Worm (Caenorhabditis elegans) whole organism, L3 larva: ENCODE results near the gene zhit-1.
A peak's percentile ranks its signal among the peaks of the same experiment; 100 is the strongest.

ENCODE experiments used
- R02D3.7 ChIP-seq: fragments of 150-350 bp; optimal IDR thresholded peaks from 2 replicates; lab custom pipeline; 2014; ENCODE audit warnings: missing biosample characterization, missing genetic modification characterization
- ZK546.5 ChIP-seq: sonication (generic microtip); optimal IDR thresholded peaks from 2 replicates; lab custom pipeline; 2017; ENCODE audit warnings: missing biosample characterization, missing genetic modification characterization
- aly-2 ChIP-seq: fragments of 150-350 bp; optimal IDR thresholded peaks from 2 replicates; lab custom pipeline; 2014; ENCODE audit warnings: missing biosample characterization, missing genetic modification characterization
- ama-1 ChIP-seq: fragments of 150-350 bp; optimal IDR thresholded peaks from 2 replicates; lab custom pipeline; 2018
- ceh-16 ChIP-seq: sonication (generic microtip); optimal IDR thresholded peaks from 2 replicates; lab custom pipeline; 2017; ENCODE audit warnings: missing biosample characterization, missing genetic modification characterization
- ceh-28 ChIP-seq: fragments of 150-350 bp; optimal IDR thresholded peaks from 2 replicates; lab custom pipeline; 2014; ENCODE audit warnings: missing biosample characterization, missing genetic modification reagents, missing genetic modification characterization
- ceh-82 ChIP-seq: fragments of 150-350 bp; optimal IDR thresholded peaks from 2 replicates; lab custom pipeline; 2014; ENCODE audit warnings: missing biosample characterization, missing genetic modification characterization
- ceh-9 ChIP-seq: sonication (generic microtip); optimal IDR thresholded peaks from 2 replicates; lab custom pipeline; 2018; ENCODE audit warnings: missing biosample characterization, missing genetic modification characterization
- daf-12 ChIP-seq: fragments of 150-350 bp; optimal IDR thresholded peaks from 2 replicates; lab custom pipeline; 2014; ENCODE audit warnings: missing biosample characterization, missing genetic modification reagents, missing genetic modification characterization
- egl-27 ChIP-seq: sonication (generic microtip); optimal IDR thresholded peaks from 4 replicates; lab custom pipeline; 2017; ENCODE audit warnings: missing biosample characterization, missing genetic modification reagents, missing genetic modification characterization
- egl-5 ChIP-seq: fragments of 150-350 bp; optimal IDR thresholded peaks from 2 replicates; lab custom pipeline; 2017; ENCODE audit warnings: missing biosample characterization, missing genetic modification reagents, missing genetic modification characterization, inconsistent platforms
- elt-1 ChIP-seq: fragments of 150-350 bp; optimal IDR thresholded peaks from 2 replicates; lab custom pipeline; 2014; ENCODE audit warnings: missing biosample characterization, missing genetic modification characterization
- elt-2 ChIP-seq: sonication (generic microtip); optimal IDR thresholded peaks from 2 replicates; lab custom pipeline; 2016; ENCODE audit warnings: missing genetic modification reagents, mild to moderate bottlenecking, missing genetic modification characterization, missing compliant biosample characterization
- elt-3 ChIP-seq, 3 experiments: fragments of 150-350 bp in 1 of 3; sonication (generic microtip) in 2 of 3; optimal IDR thresholded peaks; 2 replicates in 2 of 3; 4 replicates in 1 of 3; lab custom pipeline; 2014 to 2017; ENCODE audit warnings: missing biosample characterization in 3 of 3, missing genetic modification characterization in 3 of 3
- eor-1 ChIP-seq, 2 experiments: fragments of 150-350 bp; optimal IDR thresholded peaks; 2 replicates each; lab custom pipeline; 2014 to 2018; ENCODE audit warnings: missing biosample characterization in 2 of 2, missing genetic modification characterization in 2 of 2
- fkh-10 ChIP-seq: sonication (generic microtip); optimal IDR thresholded peaks from 2 replicates; lab custom pipeline; 2017; ENCODE audit warnings: missing biosample characterization, missing genetic modification reagents, missing genetic modification characterization
- fkh-2 ChIP-seq: fragments of 150-350 bp; optimal IDR thresholded peaks from 2 replicates; lab custom pipeline; 2014; ENCODE audit warnings: missing biosample characterization, missing genetic modification reagents, missing genetic modification characterization
- fos-1 ChIP-seq: fragments of 150-350 bp; optimal IDR thresholded peaks from 2 replicates; lab custom pipeline; 2014; ENCODE audit warnings: missing biosample characterization, missing genetic modification characterization
- hmg-11 ChIP-seq: sonication (generic microtip); optimal IDR thresholded peaks from 2 replicates; lab custom pipeline; 2016; ENCODE audit warnings: missing genetic modification characterization, missing compliant biosample characterization
- jun-1 ChIP-seq: fragments of 150-350 bp; optimal IDR thresholded peaks from 2 replicates; lab custom pipeline; 2014; ENCODE audit warnings: missing biosample characterization, missing genetic modification reagents, missing genetic modification characterization
- lin-15B ChIP-seq: fragments of 150-350 bp; optimal IDR thresholded peaks from 2 replicates; lab custom pipeline; 2014; ENCODE audit warnings: missing biosample characterization, missing genetic modification characterization
- lin-39 ChIP-seq: fragments of 150-350 bp; optimal IDR thresholded peaks from 2 replicates; lab custom pipeline; 2018; ENCODE audit warnings: missing biosample characterization, missing genetic modification reagents, missing genetic modification characterization
- lsy-12 ChIP-seq: sonication (generic microtip); optimal IDR thresholded peaks from 2 replicates; lab custom pipeline; 2016; ENCODE audit warnings: mild to moderate bottlenecking, missing genetic modification characterization, missing compliant biosample characterization
- mdl-1 ChIP-seq: fragments of 150-350 bp; optimal IDR thresholded peaks from 2 replicates; lab custom pipeline; 2014; ENCODE audit warnings: missing biosample characterization, missing genetic modification characterization
- mml-1 ChIP-seq: fragments of 150-350 bp; sonication (generic microtip); optimal IDR thresholded peaks from 3 replicates; lab custom pipeline; 2014; ENCODE audit warnings: missing biosample characterization, missing genetic modification characterization
- nfya-1 ChIP-seq: sonication (generic microtip); optimal IDR thresholded peaks from 2 replicates; lab custom pipeline; 2017; ENCODE audit warnings: missing genetic modification characterization, mild to moderate bottlenecking, missing compliant biosample characterization, antibody characterized with exemption, moderate library complexity; ENCODE audit not compliant: insufficient read depth
- nhr-11 ChIP-seq: fragments of 150-350 bp; optimal IDR thresholded peaks from 2 replicates; lab custom pipeline; 2014; ENCODE audit warnings: missing biosample characterization, missing genetic modification characterization
- nhr-12 ChIP-seq: fragments of 150-350 bp; optimal IDR thresholded peaks from 2 replicates; lab custom pipeline; 2014; ENCODE audit warnings: missing biosample characterization, missing genetic modification characterization
- nhr-23 ChIP-seq: fragments of 150-350 bp; optimal IDR thresholded peaks from 2 replicates; lab custom pipeline; 2014; ENCODE audit warnings: missing biosample characterization, missing genetic modification reagents, missing genetic modification characterization
- nhr-237 ChIP-seq: fragments of 150-350 bp; optimal IDR thresholded peaks from 2 replicates; lab custom pipeline; 2014; ENCODE audit warnings: missing biosample characterization, missing genetic modification characterization
- nhr-25 ChIP-seq: sonication (generic microtip); optimal IDR thresholded peaks from 2 replicates; lab custom pipeline; 2017; ENCODE audit warnings: missing biosample characterization, missing genetic modification characterization
- nhr-28 ChIP-seq: fragments of 150-350 bp; optimal IDR thresholded peaks from 2 replicates; lab custom pipeline; 2014; ENCODE audit warnings: missing biosample characterization, missing genetic modification characterization
- nhr-43 ChIP-seq: sonication (generic microtip); optimal IDR thresholded peaks from 2 replicates; lab custom pipeline; 2016; ENCODE audit warnings: mild to moderate bottlenecking, missing genetic modification characterization, missing compliant biosample characterization; ENCODE audit not compliant: poor library complexity, severe bottlenecking
- nhr-67 ChIP-seq: fragments of 150-350 bp; optimal IDR thresholded peaks from 2 replicates; lab custom pipeline; 2014; ENCODE audit warnings: missing biosample characterization, missing genetic modification characterization
- nhr-76 ChIP-seq: fragments of 150-350 bp; sonication (generic microtip); optimal IDR thresholded peaks from 5 replicates; lab custom pipeline; 2014; ENCODE audit warnings: missing biosample characterization, missing genetic modification characterization
- nhr-77 ChIP-seq: fragments of 150-350 bp; optimal IDR thresholded peaks from 2 replicates; lab custom pipeline; 2014; ENCODE audit warnings: missing biosample characterization, missing genetic modification characterization
- pha-4 ChIP-seq: fragments of 150-350 bp; optimal IDR thresholded peaks from 2 replicates; lab custom pipeline; 2014; ENCODE audit warnings: missing biosample characterization, missing genetic modification reagents, missing genetic modification characterization
- pqm-1 ChIP-seq: fragments of 150-350 bp; optimal IDR thresholded peaks from 2 replicates; lab custom pipeline; 2017; ENCODE audit warnings: missing biosample characterization, missing genetic modification characterization, inconsistent platforms
- sea-2 ChIP-seq: fragments of 150-350 bp; sonication (generic microtip); optimal IDR thresholded peaks from 4 replicates; lab custom pipeline; 2014; ENCODE audit warnings: missing biosample characterization, missing genetic modification reagents, missing genetic modification characterization
- skn-1 ChIP-seq: fragments of 150-350 bp; optimal IDR thresholded peaks from 2 replicates; lab custom pipeline; 2014; ENCODE audit warnings: missing biosample characterization, missing genetic modification characterization
- snpc-4 ChIP-seq: fragments of 150-350 bp; optimal IDR thresholded peaks from 2 replicates; lab custom pipeline; 2014; ENCODE audit warnings: missing biosample characterization, missing genetic modification characterization
- tbx-2 ChIP-seq: sonication (generic microtip); optimal IDR thresholded peaks from 2 replicates; lab custom pipeline; 2016; ENCODE audit warnings: mild to moderate bottlenecking, missing genetic modification characterization, missing compliant biosample characterization
- unc-39 ChIP-seq: sonication (generic microtip); optimal IDR thresholded peaks from 4 replicates; lab custom pipeline; 2017; ENCODE audit warnings: missing biosample characterization, missing genetic modification characterization
- unc-62 ChIP-seq: fragments of 150-350 bp; sonication (generic microtip); optimal IDR thresholded peaks from 4 replicates; lab custom pipeline; 2014; ENCODE audit warnings: missing biosample characterization, missing genetic modification reagents, missing genetic modification characterization
- zag-1 ChIP-seq: fragments of 150-350 bp; optimal IDR thresholded peaks from 2 replicates; lab custom pipeline; 2014; ENCODE audit warnings: missing biosample characterization, missing genetic modification characterization
- ztf-11 ChIP-seq: fragments of 150-350 bp; optimal IDR thresholded peaks from 2 replicates; lab custom pipeline; 2014; ENCODE audit warnings: missing biosample characterization, missing genetic modification characterization
- ztf-4 ChIP-seq: fragments of 150-350 bp; optimal IDR thresholded peaks from 2 replicates; lab custom pipeline; 2014; ENCODE audit warnings: missing biosample characterization, missing genetic modification characterization

The zhit-1 gene

DNA sequence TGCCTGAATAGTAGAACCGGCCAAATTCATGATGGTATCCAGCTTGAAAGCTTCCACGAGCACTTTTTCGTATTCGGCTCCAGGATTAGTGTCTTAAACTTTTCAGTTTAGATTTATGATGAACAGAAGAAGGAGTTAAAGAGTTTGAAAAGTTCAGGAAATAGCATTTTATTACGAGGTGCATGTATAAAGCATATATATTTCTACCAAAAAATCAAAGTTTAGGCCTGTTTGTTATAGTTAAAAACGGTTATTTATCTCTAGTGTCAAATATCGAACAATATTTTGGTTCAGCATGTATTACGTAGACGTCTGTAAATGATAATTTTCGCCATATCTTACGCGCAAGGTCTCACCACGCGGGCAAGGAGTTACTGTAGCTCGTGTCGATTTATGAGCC, 15.0 kb downstream of the zhit-1 start, which contains the start of gene klc-2:
Gene klc-2 (minus strand): TSS at position 101 of the 400 bp plus-strand sequence.
- TF ChIP-seq nhr-237 (no peak), elt-1 (tag; lab: Kevin White, UChicago) (no peak), jun-1 (tag; lab: Kevin White, UChicago) (no peak), fos-1 (tag; lab: Kevin White, UChicago) (no peak), nhr-43 (tag; lab: Kevin White, UChicago) (no peak), snpc-4 (tag; lab: Kevin White, UChicago) (no peak), tbx-2 (no peak), ceh-82 (tag; lab: Kevin White, UChicago) (no peak), sea-2 (GFP tag; lab: Kevin White, UChicago) (no peak)

ce11 chrV:5580517-5580916, 15.8 kb downstream of the zhit-1 start:
- TF ChIP-seq fkh-2 (tag; lab: Kevin White, UChicago) (no peak), nhr-12 (tag; lab: Kevin White, UChicago) (no peak), daf-12 (no peak), fos-1 (tag; lab: Kevin White, UChicago) (no peak), nhr-23 (peak; percentile 47), lin-15B (tag; lab: Kevin White, UChicago) (peak; percentile 37), egl-5 (no peak), ZK546.5 (tag; lab: Kevin White, UChicago) (no peak), hmg-11 (tag; lab: Kevin White, UChicago) (peak; percentile 84), R02D3.7 (tag; lab: Kevin White, UChicago) (no peak), mdl-1 (no peak), ama-1 (peak; percentile 48), nhr-25 (peak; percentile 45), nfya-1 (tag; lab: Kevin White, UChicago) (peak; percentile 92), ceh-28 (peak; percentile 82), tbx-2 (no peak), snpc-4 (tag; lab: Kevin White, UChicago) (peak; percentile 65), skn-1 (tag; lab: Kevin White, UChicago) (no peak), ceh-16 (no peak), ztf-4 (tag; lab: Kevin White, UChicago) (no peak), elt-2 (tag; lab: Kevin White, UChicago) (peak; percentile 30), mml-1 (tag; lab: Kevin White, UChicago) (no peak), nhr-11 (tag; lab: Kevin White, UChicago) (peak; percentile 19), fkh-10 (GFP tag; lab: Kevin White, UChicago) (no peak), ceh-9 (no peak), lin-39 (tag; lab: Kevin White, UChicago) (peak; percentile 43), lsy-12 (tag; lab: Kevin White, UChicago) (peak; percentile 40), ztf-11 (no peak), zag-1 (tag; lab: Kevin White, UChicago) (no peak), sea-2 (GFP tag; lab: Kevin White, UChicago) (no peak), elt-1 (tag; lab: Kevin White, UChicago) (no peak), pqm-1 (tag; lab: Kevin White, UChicago) (no peak), ceh-82 (tag; lab: Kevin White, UChicago) (no peak), elt-3 (tag; optimal IDR thresholded peaks at IDR 0.05; lab: Kevin White, UChicago) (no peak), pha-4 (tag; lab: Kevin White, UChicago) (peak; percentile 50), nhr-237 (no peak), aly-2 (tag; lab: Kevin White, UChicago) (no peak), egl-27 (tag; lab: Kevin White, UChicago) (no peak), nhr-77 (tag; lab: Kevin White, UChicago) (no peak), jun-1 (tag; lab: Kevin White, UChicago) (no peak), nhr-76 (tag; lab: Kevin White, UChicago) (no peak), unc-62 (no peak), unc-39 (tag; lab: Kevin White, UChicago) (no peak), nhr-43 (tag; lab: Kevin White, UChicago) (peak; percentile 30), eor-1 (tag; optimal IDR thresholded peaks at IDR 0.05; lab: Kevin White, UChicago) (no peak), nhr-67 (tag; lab: Kevin White, UChicago) (no peak), nhr-28 (no peak)
